Fruit fly (Drosophila melanogaster) whole organism: ENCODE data around the gene CG2519.

Experiments used
- Dll ChIP-seq: fragments of >200 bp; optimal IDR thresholded peaks from 2 replicates; lab custom pipeline; 2017
- pan ChIP-seq: fragments of >200 bp; optimal IDR thresholded peaks from 2 replicates; lab custom pipeline; 2017
- psq ChIP-seq: fragments of >200 bp; optimal IDR thresholded peaks from 2 replicates; lab custom pipeline; 2017

dm6 chr3R:5551593-5551992, 4.0 kb upstream of the CG2519 start:
- TF ChIP-seq pan (lab: Kevin White, UChicago) = no peak
- TF ChIP-seq Dll (lab: Kevin White, UChicago) = no peak
- TF ChIP-seq psq = no peak
